Worm (Caenorhabditis elegans) whole organism, L2 larva: ENCODE measurements around the gene F54E4.4.

Experiments
- C34F6.9 ChIP-seq: fragments of 150-350 bp; optimal IDR thresholded peaks from 2 replicates; lab custom pipeline; 2014; ENCODE audit warnings: missing biosample characterization, missing genetic modification characterization
- F13H6.1 ChIP-seq: sonication (generic microtip); optimal IDR thresholded peaks from 2 replicates; lab custom pipeline; 2016; ENCODE audit warnings: missing genetic modification characterization, missing compliant biosample characterization
- Y55F3AM.14 ChIP-seq: fragments of 200-800 bp; sonication (Bioruptor generic); optimal IDR thresholded peaks from 2 replicates; lab custom pipeline; 2018; ENCODE audit warnings: mild to moderate bottlenecking, missing genetic modification characterization, missing compliant biosample characterization
- alr-1 ChIP-seq: fragments of 150-350 bp; optimal IDR thresholded peaks from 2 replicates; lab custom pipeline; 2014; ENCODE audit warnings: missing biosample characterization, missing genetic modification characterization
- ama-1 ChIP-seq: fragments of 150-350 bp; optimal IDR thresholded peaks from 2 replicates; lab custom pipeline; 2018; ENCODE audit warnings: inconsistent platforms
- ceh-82 ChIP-seq: fragments of 150-350 bp; optimal IDR thresholded peaks from 2 replicates; lab custom pipeline; 2014; ENCODE audit warnings: missing biosample characterization, missing genetic modification characterization
- crh-2 ChIP-seq: sonication (generic microtip); optimal IDR thresholded peaks from 2 replicates; lab custom pipeline; 2017; ENCODE audit warnings: missing biosample characterization, missing genetic modification characterization
- dmd-4 ChIP-seq: sonication (generic microtip); optimal IDR thresholded peaks from 2 replicates; lab custom pipeline; 2017; ENCODE audit warnings: missing biosample characterization, missing genetic modification characterization
- egl-27 ChIP-seq: sonication (generic microtip); optimal IDR thresholded peaks from 3 replicates; lab custom pipeline; 2017; ENCODE audit warnings: missing biosample characterization, missing genetic modification reagents, missing genetic modification characterization
- elt-3 ChIP-seq: sonication (generic microtip); optimal IDR thresholded peaks from 2 replicates; lab custom pipeline; 2017; ENCODE audit warnings: missing biosample characterization, missing genetic modification characterization
- fos-1 ChIP-seq: fragments of 150-350 bp; optimal IDR thresholded peaks from 2 replicates; lab custom pipeline; 2014; ENCODE audit warnings: missing biosample characterization, missing genetic modification characterization
- lin-11 ChIP-seq: fragments of 150-350 bp; sonication (generic microtip); optimal IDR thresholded peaks from 2 replicates; lab custom pipeline; 2014; ENCODE audit warnings: missing biosample characterization, missing genetic modification characterization, inconsistent platforms, mixed read lengths
- lin-13 ChIP-seq: fragments of 150-350 bp; optimal IDR thresholded peaks from 2 replicates; lab custom pipeline; 2014; ENCODE audit warnings: missing biosample characterization, missing genetic modification reagents, missing genetic modification characterization
- lsy-2 ChIP-seq, 2 experiments: fragments of 150-350 bp in 1 of 2; sonication (generic microtip) in 1 of 2; optimal IDR thresholded peaks; 2 replicates each; lab custom pipeline; 2014 to 2017; ENCODE audit warnings: missing biosample characterization in 2 of 2, missing genetic modification characterization in 2 of 2
- mbf-1 ChIP-seq: sonication (generic microtip); optimal IDR thresholded peaks from 2 replicates; lab custom pipeline; 2017; ENCODE audit warnings: missing biosample characterization, missing genetic modification characterization
- mdl-1 ChIP-seq, 2 experiments: fragments of 150-350 bp in 1 of 2; sonication (generic microtip) in 1 of 2; optimal IDR thresholded peaks; 2 replicates each; lab custom pipeline; 2017; ENCODE audit warnings: missing biosample characterization in 2 of 2, missing genetic modification characterization in 2 of 2
- nhr-10 ChIP-seq: sonication (generic microtip); optimal IDR thresholded peaks from 2 replicates; lab custom pipeline; 2017; ENCODE audit warnings: missing biosample characterization, missing genetic modification characterization
- nhr-12 ChIP-seq: fragments of 150-350 bp; optimal IDR thresholded peaks from 2 replicates; lab custom pipeline; 2014; ENCODE audit warnings: missing biosample characterization, missing genetic modification characterization
- nhr-129 ChIP-seq: fragments of 150-350 bp; optimal IDR thresholded peaks from 2 replicates; lab custom pipeline; 2014; ENCODE audit warnings: missing biosample characterization, missing genetic modification characterization
- nhr-21 ChIP-seq: fragments of 150-350 bp; optimal IDR thresholded peaks from 2 replicates; lab custom pipeline; 2014; ENCODE audit warnings: missing biosample characterization, missing genetic modification characterization
- nhr-237 ChIP-seq: fragments of 150-350 bp; optimal IDR thresholded peaks from 2 replicates; lab custom pipeline; 2014; ENCODE audit warnings: missing biosample characterization, missing genetic modification characterization
- nhr-25 ChIP-seq: fragments of 150-350 bp; sonication (generic microtip); optimal IDR thresholded peaks from 3 replicates; lab custom pipeline; 2014; ENCODE audit warnings: missing biosample characterization, missing genetic modification characterization
- nhr-77 ChIP-seq: fragments of 150-350 bp; optimal IDR thresholded peaks from 2 replicates; lab custom pipeline; 2014; ENCODE audit warnings: missing biosample characterization, missing genetic modification characterization
- sem-4 ChIP-seq: fragments of 150-350 bp; optimal IDR thresholded peaks from 2 replicates; lab custom pipeline; 2014; ENCODE audit warnings: missing biosample characterization, missing genetic modification reagents, missing genetic modification characterization
- skn-1 ChIP-seq: sonication (generic microtip); optimal IDR thresholded peaks from 2 replicates; lab custom pipeline; 2017; ENCODE audit warnings: missing biosample characterization, missing genetic modification characterization
- sma-3 ChIP-seq: sonication (generic microtip); optimal IDR thresholded peaks from 2 replicates; lab custom pipeline; 2016; ENCODE audit warnings: missing genetic modification reagents, missing genetic modification characterization, missing compliant biosample characterization
- sma-9 ChIP-seq, 2 experiments: fragments of 150-350 bp in 1 of 2; sonication (generic microtip) in 1 of 2; optimal IDR thresholded peaks; 2 replicates each; lab custom pipeline; 2014 to 2016; ENCODE audit warnings: missing genetic modification characterization in 2 of 2, mild to moderate bottlenecking in 1 of 2, missing biosample characterization in 1 of 2, missing compliant biosample characterization in 1 of 2, missing genetic modification reagents in 1 of 2, moderate library complexity in 1 of 2
- snpc-4 ChIP-seq: fragments of 150-350 bp; optimal IDR thresholded peaks from 2 replicates; lab custom pipeline; 2014; ENCODE audit warnings: missing biosample characterization, missing genetic modification characterization
- unc-39 ChIP-seq: fragments of 150-350 bp; optimal IDR thresholded peaks from 2 replicates; lab custom pipeline; 2014; ENCODE audit warnings: missing biosample characterization, missing genetic modification characterization
- unc-55 ChIP-seq: fragments of 150-350 bp; sonication (generic microtip); optimal IDR thresholded peaks from 3 replicates; lab custom pipeline; 2014; ENCODE audit warnings: missing biosample characterization, missing genetic modification reagents, missing genetic modification characterization
- zag-1 ChIP-seq: fragments of 150-350 bp; optimal IDR thresholded peaks from 2 replicates; lab custom pipeline; 2014; ENCODE audit warnings: missing biosample characterization, missing genetic modification characterization
- ztf-1 ChIP-seq: fragments of 200-800 bp; sonication (Bioruptor generic); conservative IDR thresholded peaks from 2 replicates; pipeline ENCODE4 v1.3.6; 2022; ENCODE audit warnings: missing genetic modification characterization, missing compliant biosample characterization
- ztf-11 ChIP-seq: sonication (generic microtip); optimal IDR thresholded peaks from 2 replicates; lab custom pipeline; 2017; ENCODE audit warnings: missing biosample characterization, missing genetic modification characterization
- ztf-4 ChIP-seq: fragments of 150-350 bp; optimal IDR thresholded peaks from 2 replicates; lab custom pipeline; 2014; ENCODE audit warnings: missing biosample characterization, missing genetic modification characterization

The F54E4.4 gene

ce11 chrX:14652058-14652457 is 6.8 kb upstream of the F54E4.4 start:
- TF ChIP-seq unc-39 = no peak
- no peak for TF ChIP-seq Y55F3AM.14
- TF ChIP-seq alr-1 (tag; lab: Kevin White, UChicago) = no peak
- TF ChIP-seq skn-1 (tag; lab: Kevin White, UChicago) = no peak
- TF ChIP-seq crh-2 (tag; lab: Kevin White, UChicago) = no peak
- no peak for TF ChIP-seq nhr-77 (tag; lab: Kevin White, UChicago)
- no peak for TF ChIP-seq ama-1 (lab: Kevin White, UChicago)
- TF ChIP-seq nhr-25 (tag; lab: Kevin White, UChicago) = no peak
- TF ChIP-seq C34F6.9 (tag; lab: Kevin White, UChicago) = no peak
- no peak for TF ChIP-seq sma-3 (GFP tag; lab: Kevin White, UChicago)
- TF ChIP-seq sem-4 (tag; lab: Kevin White, UChicago) = no peak

- no peak for TF ChIP-seq nhr-237
- no peak for TF ChIP-seq Y55F3AM.14
- no peak for TF ChIP-seq mdl-1 (tag; optimal IDR thresholded peaks at IDR 0.05; lab: Kevin White, UChicago)
- peak; percentile 24 for TF ChIP-seq F13H6.1 (tag; lab: Kevin White, UChicago)
- TF ChIP-seq, all 48 proteins: peak for 1
Observed at ce11 chrX:14649224-14649623, 3.9 kb upstream of the F54E4.4 start.

ce11 chrX:14639941-14640340 is 5.4 kb downstream of the F54E4.4 start:
- TF ChIP-seq C34F6.9 (tag; lab: Kevin White, UChicago) = peak; percentile 74
- TF ChIP-seq elt-3 = no peak
- peak; percentile 3 for TF ChIP-seq Y55F3AM.14
- peak; percentile 59 for TF ChIP-seq lin-11 (tag; lab: Kevin White, UChicago)
- TF ChIP-seq unc-39 = no peak
- no peak for TF ChIP-seq nhr-21
- peak; percentile 12 to 38 for TF ChIP-seq lsy-2 (tag; optimal IDR thresholded peaks at IDR 0.05; lab: Kevin White, UChicago)
- peak; percentile 52 for TF ChIP-seq F13H6.1 (tag; lab: Kevin White, UChicago)
- no peak for TF ChIP-seq nhr-237
- TF ChIP-seq zag-1 (tag; lab: Kevin White, UChicago) = peak; percentile 79
- TF ChIP-seq egl-27 (tag; lab: Kevin White, UChicago) = no peak
- TF ChIP-seq crh-2 (tag; lab: Kevin White, UChicago) = peak; percentile 59
- TF ChIP-seq fos-1 (tag; lab: Kevin White, UChicago) = peak; percentile 4
- no peak for TF ChIP-seq ztf-1
- peak; percentile 68 for TF ChIP-seq nhr-129
- peak; percentile 20 for TF ChIP-seq sem-4 (tag; lab: Kevin White, UChicago)
- peak; percentile 5 for TF ChIP-seq ceh-82 (tag; lab: Kevin White, UChicago)
- peak; percentile 65 for TF ChIP-seq unc-55 (GFP tag; lab: Kevin White, UChicago)
- TF ChIP-seq sma-9 (GFP tag; optimal IDR thresholded peaks at IDR 0.05; lab: Kevin White, UChicago) = no peak
- TF ChIP-seq sma-9 (tag; optimal IDR thresholded peaks at IDR 0.05; lab: Kevin White, UChicago) = no peak
- TF ChIP-seq, all 48 proteins: peak for 12

ce11 chrX:14637445-14637844 is 7.8 kb downstream of the F54E4.4 start:
- TF ChIP-seq snpc-4 = peak; percentile 85
- TF ChIP-seq nhr-10 (tag; lab: Kevin White, UChicago) = no peak

- no peak for TF ChIP-seq ztf-11 (tag; lab: Kevin White, UChicago)
- no peak for TF ChIP-seq nhr-237
- no peak for TF ChIP-seq alr-1 (tag; lab: Kevin White, UChicago)
- peak; percentile 59 for TF ChIP-seq zag-1 (tag; lab: Kevin White, UChicago)
- TF ChIP-seq nhr-129 = peak; percentile 27
- TF ChIP-seq nhr-12 (tag; lab: Kevin White, UChicago) = no peak
- TF ChIP-seq C34F6.9 (tag; lab: Kevin White, UChicago) = peak; percentile 45
- no peak for TF ChIP-seq ztf-1
- TF ChIP-seq lin-11 (tag; lab: Kevin White, UChicago) = peak; percentile 57
- no peak for TF ChIP-seq skn-1 (tag; lab: Kevin White, UChicago)
- peak; percentile 18 for TF ChIP-seq sma-9 (GFP tag; optimal IDR thresholded peaks at IDR 0.05; lab: Kevin White, UChicago)
- no peak for TF ChIP-seq sma-9 (tag; optimal IDR thresholded peaks at IDR 0.05; lab: Kevin White, UChicago)
- peak; percentile 29 for TF ChIP-seq lin-13 (GFP tag; lab: Kevin White, UChicago)
- TF ChIP-seq elt-3 = no peak
- TF ChIP-seq ztf-4 (tag; lab: Kevin White, UChicago) = no peak
- peak; percentile 54 for TF ChIP-seq unc-55 (GFP tag; lab: Kevin White, UChicago)
- TF ChIP-seq mbf-1 (tag; lab: Kevin White, UChicago) = no peak
- TF ChIP-seq Y55F3AM.14 = peak; percentile 18
- TF ChIP-seq egl-27 (tag; lab: Kevin White, UChicago) = no peak
- TF ChIP-seq dmd-4 (tag; lab: Kevin White, UChicago) = no peak
- peak; percentile 18 for TF ChIP-seq crh-2 (tag; lab: Kevin White, UChicago)
Observed at ce11 chrX:14636712-14637111, 8.6 kb downstream of the F54E4.4 start.
